Worm (Caenorhabditis elegans): ENCODE data around the gene C31H1.5.

Gene C31H1.5

DNA sequence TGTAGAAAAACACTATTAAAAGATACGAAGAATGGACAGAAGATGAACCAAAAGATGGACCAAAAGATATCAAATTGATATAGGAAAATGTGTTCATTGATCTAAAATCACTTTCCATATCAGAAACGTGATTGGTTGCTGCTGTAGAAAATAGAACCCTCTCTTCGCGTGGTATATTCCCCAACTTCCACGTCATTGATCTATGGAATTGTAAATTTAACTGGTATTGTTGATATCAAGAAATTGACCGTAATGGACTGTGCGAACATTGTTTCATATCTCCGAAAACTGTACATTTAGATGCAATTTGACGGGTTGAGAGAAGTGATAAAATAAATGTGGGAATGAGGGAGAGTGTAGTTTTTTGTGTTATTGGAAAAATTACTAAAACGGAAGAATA, 32.2 kb downstream of the C31H1.5 start (continued):
- no peak for TF ChIP-seq lir-1 (GFP tag; conservative IDR thresholded peaks at IDR 0.05)

DNA sequence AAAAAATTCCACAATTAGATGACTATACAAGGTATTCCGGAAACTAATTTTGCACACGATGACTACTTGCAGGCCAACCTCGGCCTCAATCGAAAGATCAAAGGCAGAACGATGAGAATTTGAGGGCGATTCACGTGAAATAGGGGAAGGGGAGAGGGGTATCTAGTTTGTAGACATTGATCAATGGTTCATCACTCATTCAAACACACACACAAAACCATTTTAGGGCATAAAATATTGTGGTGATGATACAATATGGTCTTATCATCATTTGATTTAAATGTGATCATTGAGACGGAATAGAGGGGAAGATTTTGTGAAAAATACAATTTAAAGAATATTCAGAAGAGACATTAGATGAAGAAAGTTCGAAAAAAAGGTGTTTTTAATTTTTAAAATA, 33.8 kb downstream of the C31H1.5 start:
- TF ChIP-seq cebp-1 (GFP tag; IDR thresholded peaks at IDR 0.05) (no peak), cebp-1 (tag; optimal IDR thresholded peaks at IDR 0.05) (peak; percentile 11), nhr-90 (tag; optimal IDR thresholded peaks at IDR 0.05) (no peak), F37B4.10 (GFP tag; IDR thresholded peaks at IDR 0.05) (no peak), nhr-80 (tag; optimal IDR thresholded peaks at IDR 0.05) (peak; percentile 56), pha-4 (tag; optimal IDR thresholded peaks at IDR 0.05) (no peak)

DNA sequence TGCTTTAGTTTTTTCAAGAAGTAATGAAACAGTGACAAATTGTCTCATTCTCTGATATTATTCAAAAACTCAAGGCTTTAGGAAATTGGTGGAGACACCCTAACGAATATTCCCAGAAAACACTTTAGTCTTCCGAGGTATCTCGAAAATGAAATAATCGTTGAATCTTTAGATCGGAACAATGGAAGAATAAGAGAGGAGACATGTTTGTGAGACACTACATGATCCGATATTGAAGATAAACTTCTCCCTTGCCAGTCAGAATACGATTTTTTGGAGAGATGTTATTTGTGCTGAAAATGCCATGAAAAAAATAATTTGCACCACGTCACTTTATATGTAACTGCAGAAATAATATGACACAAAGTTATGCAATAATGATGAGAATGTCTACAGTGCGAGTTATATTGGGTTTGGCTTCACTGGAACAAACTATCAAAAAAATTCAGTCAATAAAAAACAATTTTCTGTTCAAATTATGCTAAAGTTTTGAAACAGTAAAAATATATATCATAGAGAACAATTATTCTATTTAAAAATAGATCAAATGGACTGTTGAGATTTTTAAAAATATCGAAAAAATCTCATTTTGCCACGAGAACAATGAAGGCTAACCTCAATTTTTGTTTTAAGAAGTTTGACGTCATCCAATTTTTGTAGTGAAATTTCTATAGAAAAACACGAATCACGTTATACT, 35.2 kb downstream of the C31H1.5 start:
- TF ChIP-seq cebp-1 (GFP tag; IDR thresholded peaks at IDR 0.05) (no peak), cebp-1 (tag; optimal IDR thresholded peaks at IDR 0.05) (no peak), hrde-1 (tag; optimal IDR thresholded peaks at IDR 0.05; ENCODE audit: borderline replicate concordance) (no peak), atf-7 (tag; optimal IDR thresholded peaks at IDR 0.05) (no peak), mel-28 (tag; optimal IDR thresholded peaks at IDR 0.05; ENCODE audit: borderline replicate concordance) (no peak), ztf-25 (GFP tag; IDR thresholded peaks at IDR 0.05) (no peak), attf-5 (GFP tag; optimal IDR thresholded peaks at IDR 0.05) (no peak), hlh-26 (GFP tag; conservative IDR thresholded peaks at IDR 0.05) (no peak), him-1 (tag; optimal IDR thresholded peaks at IDR 0.05) (no peak), ceh-79 (tag; optimal IDR thresholded peaks at IDR 0.05) (no peak), ztf-6 (GFP tag; IDR thresholded peaks at IDR 0.05) (no peak), ceh-58 (GFP tag; IDR thresholded peaks at IDR 0.05) (no peak), K11D2.4 (GFP tag; IDR thresholded peaks at IDR 0.05) (no peak), madf-3 (GFP tag; IDR thresholded peaks at IDR 0.05) (no peak), ceh-27 (GFP tag; optimal IDR thresholded peaks at IDR 0.05) (no peak), zfh-2 (GFP tag; conservative IDR thresholded peaks at IDR 0.05) (no peak), D2030.7 (GFP tag; IDR thresholded peaks at IDR 0.05) (no peak)

DNA sequence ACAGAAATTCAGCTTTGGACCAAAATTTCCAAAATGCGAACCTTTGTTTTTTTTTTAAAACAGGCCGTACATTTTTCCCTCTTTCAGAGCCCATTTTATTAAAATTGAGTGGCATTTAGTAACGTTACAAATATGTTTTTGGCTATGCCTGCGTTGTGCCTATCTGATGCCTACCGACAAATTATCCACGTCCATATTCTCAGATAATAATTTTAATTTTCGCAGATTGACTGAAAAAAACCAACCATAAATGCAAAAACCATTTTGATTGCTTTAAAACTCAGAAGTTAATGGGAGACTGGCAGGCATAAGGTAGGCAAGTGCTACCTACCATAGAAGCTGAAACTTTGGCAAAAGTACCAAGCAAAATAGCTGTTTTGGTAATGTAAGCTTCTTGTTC, 35.9 kb downstream of the C31H1.5 start:
- TF ChIP-seq ceh-91 (GFP tag; IDR thresholded peaks at IDR 0.05) (no peak), madf-3 (GFP tag; IDR thresholded peaks at IDR 0.05) (no peak), dpl-1 (GFP tag; optimal IDR thresholded peaks at IDR 0.05) (no peak), ekl-4 (GFP tag; IDR thresholded peaks at IDR 0.05) (no peak), F49E8.2 (tag; optimal IDR thresholded peaks at IDR 0.05; ENCODE audit: insufficient read depth) (no peak), B0035.1 (tag; optimal IDR thresholded peaks at IDR 0.05) (no peak), egrh-3 (GFP tag; IDR thresholded peaks at IDR 0.05) (no peak), nhr-120 (GFP tag; IDR thresholded peaks at IDR 0.05) (no peak), D2030.7 (GFP tag; IDR thresholded peaks at IDR 0.05) (no peak), Y79H2A.3 (GFP tag; conservative IDR thresholded peaks at IDR 0.05) (no peak), F37B4.10 (GFP tag; IDR thresholded peaks at IDR 0.05) (no peak), chd-7 (tag; optimal IDR thresholded peaks at IDR 0.05) (no peak), zfh-2 (GFP tag; conservative IDR thresholded peaks at IDR 0.05) (no peak)

DNA sequence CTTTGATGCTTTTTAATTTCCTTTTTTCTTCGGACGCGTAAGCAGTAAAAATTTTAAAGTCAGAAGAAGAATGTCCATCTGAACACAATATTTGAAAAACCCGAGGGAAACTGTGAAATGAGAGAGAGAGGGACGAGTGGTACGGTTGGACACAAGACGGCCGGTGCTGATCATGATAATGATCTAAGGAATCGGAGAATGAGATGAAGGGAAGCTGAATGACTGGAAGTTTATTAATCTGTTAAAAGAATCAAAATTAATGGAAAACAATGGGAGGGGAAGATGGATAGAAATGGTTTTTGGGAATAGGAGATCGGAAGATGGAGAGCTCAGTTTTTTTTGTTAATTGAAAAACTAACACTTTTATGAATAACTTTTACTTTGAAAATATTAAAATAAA, 37.9 kb downstream of the C31H1.5 start:
- TF ChIP-seq F22D6.2 (tag; optimal IDR thresholded peaks at IDR 0.05) (no peak), K11D2.4 (GFP tag; IDR thresholded peaks at IDR 0.05) (no peak), xnd-1 (tag; optimal IDR thresholded peaks at IDR 0.05) (no peak), Y95B8A.8 (GFP tag; IDR thresholded peaks at IDR 0.05) (no peak), ceh-91 (GFP tag; IDR thresholded peaks at IDR 0.05) (no peak), F49E8.2 (tag; optimal IDR thresholded peaks at IDR 0.05; ENCODE audit: insufficient read depth) (no peak), gei-17 (GFP tag; optimal IDR thresholded peaks at IDR 0.05) (no peak), F57A8.1 (GFP tag; optimal IDR thresholded peaks at IDR 0.05) (no peak), pha-4 (tag; optimal IDR thresholded peaks at IDR 0.05) (no peak), hmg-20 (GFP tag; IDR thresholded peaks at IDR 0.05) (no peak), F33H1.4 (GFP tag; IDR thresholded peaks at IDR 0.05) (no peak), ceh-100 (GFP tag; IDR thresholded peaks at IDR 0.05) (no peak), sea-2 (GFP tag; IDR thresholded peaks at IDR 0.05) (no peak), bed-2 (GFP tag; IDR thresholded peaks at IDR 0.05) (no peak), C17E4.6 (GFP tag; IDR thresholded peaks at IDR 0.05) (no peak), dox-1 (GFP tag; IDR thresholded peaks at IDR 0.05) (no peak)

All from whole organism, young adult.